Worm (Caenorhabditis elegans) whole organism, L1 larva: ENCODE results near the gene M01E10.3.
A peak's percentile ranks its signal among the peaks of the same experiment; 100 is the strongest.

ENCODE experiments used
- C04F5.9 ChIP-seq: sonication (generic microtip); optimal IDR thresholded peaks from 2 replicates; lab custom pipeline; 2016; ENCODE audit warnings: missing genetic modification characterization, missing compliant biosample characterization
- C16A3.4 ChIP-seq: fragments of 150-350 bp; optimal IDR thresholded peaks from 2 replicates; lab custom pipeline; 2014; ENCODE audit warnings: missing biosample characterization, missing genetic modification characterization
- C34B4.2 ChIP-seq: sonication (generic microtip); optimal IDR thresholded peaks from 2 replicates; lab custom pipeline; 2017; ENCODE audit warnings: mild to moderate bottlenecking, missing genetic modification characterization, missing compliant biosample characterization
- Y116A8C.19 ChIP-seq: sonication (generic microtip); optimal IDR thresholded peaks from 2 replicates; lab custom pipeline; 2016; ENCODE audit warnings: missing compliant biosample characterization, missing genetic modification characterization, borderline replicate concordance
- aly-2 ChIP-seq: fragments of 150-350 bp; optimal IDR thresholded peaks from 2 replicates; lab custom pipeline; 2014; ENCODE audit warnings: missing biosample characterization, missing genetic modification characterization
- ceh-63 ChIP-seq: fragments of 200-800 bp; sonication (Bioruptor generic); optimal IDR thresholded peaks from 2 replicates; lab custom pipeline; 2018; ENCODE audit warnings: mild to moderate bottlenecking, missing genetic modification characterization, missing compliant biosample characterization
- ceh-82 ChIP-seq, 3 experiments: fragments of 150-350 bp in 1 of 3; sonication (generic microtip) in 2 of 3; optimal IDR thresholded peaks; 2 replicates each; lab custom pipeline; 2014 to 2017; ENCODE audit warnings: missing biosample characterization in 3 of 3, missing genetic modification characterization in 3 of 3
- ceh-90 ChIP-seq: sonication (generic microtip); optimal IDR thresholded peaks from 2 replicates; lab custom pipeline; 2016; ENCODE audit warnings: missing genetic modification characterization, missing compliant biosample characterization
- ces-1 ChIP-seq: fragments of 150-350 bp; optimal IDR thresholded peaks from 2 replicates; lab custom pipeline; 2014; ENCODE audit warnings: missing biosample characterization, missing genetic modification reagents, missing genetic modification characterization
- dpl-1 ChIP-seq, 3 experiments: fragments of 150-350 bp in 2 of 3; sonication (generic microtip) in 1 of 3; optimal IDR thresholded peaks; 2 replicates each; lab custom pipeline; 2014 to 2017; ENCODE audit warnings: missing biosample characterization in 3 of 3, missing genetic modification characterization in 3 of 3, missing genetic modification reagents in 3 of 3
- dsc-1 ChIP-seq: sonication (generic microtip); optimal IDR thresholded peaks from 2 replicates; lab custom pipeline; 2016; ENCODE audit warnings: mild to moderate bottlenecking, missing genetic modification characterization, missing compliant biosample characterization
- egl-13 ChIP-seq: sonication (generic microtip); optimal IDR thresholded peaks from 2 replicates; lab custom pipeline; 2016; ENCODE audit warnings: missing genotype, missing genetic modification reagents, missing genetic modification characterization, missing compliant biosample characterization
- egl-27 ChIP-seq, 2 experiments: fragments of 150-350 bp in 1 of 2; sonication (generic microtip); optimal IDR thresholded peaks; 3 replicates each; lab custom pipeline; 2017 to 2018; ENCODE audit warnings: missing biosample characterization in 2 of 2, missing genetic modification characterization in 2 of 2, missing genetic modification reagents in 2 of 2
- ets-5 ChIP-seq: fragments of 200-800 bp; sonication (Bioruptor generic); IDR thresholded peaks from 2 replicates; pipeline ENCODE4 v1.3.6; 2022; ENCODE audit warnings: missing genetic modification characterization, missing compliant biosample characterization
- fkh-10 ChIP-seq: sonication (generic microtip); optimal IDR thresholded peaks from 2 replicates; lab custom pipeline; 2017; ENCODE audit warnings: missing biosample characterization, missing genetic modification reagents, missing genetic modification characterization
- fkh-4 ChIP-seq: sonication (generic microtip); optimal IDR thresholded peaks from 2 replicates; lab custom pipeline; 2016; ENCODE audit warnings: missing compliant biosample characterization, missing genetic modification characterization, borderline replicate concordance
- fkh-8 ChIP-seq: sonication (generic microtip); optimal IDR thresholded peaks from 2 replicates; lab custom pipeline; 2016; ENCODE audit warnings: mild to moderate bottlenecking, missing genetic modification characterization, missing compliant biosample characterization
- grh-1 ChIP-seq: fragments of 200-800 bp; sonication (Bioruptor generic); IDR thresholded peaks from 2 replicates; pipeline ENCODE4 v1.3.6; 2022; ENCODE audit warnings: missing genetic modification reagents, missing genetic modification characterization, missing compliant biosample characterization
- jun-1 ChIP-seq: fragments of 150-350 bp; optimal IDR thresholded peaks from 2 replicates; lab custom pipeline; 2014; ENCODE audit warnings: missing biosample characterization, missing genetic modification reagents, missing genetic modification characterization
- lin-13 ChIP-seq: fragments of 150-350 bp; optimal IDR thresholded peaks from 2 replicates; lab custom pipeline; 2014; ENCODE audit warnings: missing biosample characterization, missing genetic modification reagents, missing genetic modification characterization
- lin-35 ChIP-seq, 2 experiments: fragments of 150-350 bp; optimal IDR thresholded peaks; 2 replicates each; lab custom pipeline; 2014; ENCODE audit warnings: missing biosample characterization in 2 of 2, missing genetic modification characterization in 2 of 2, missing genetic modification reagents in 2 of 2
- lin-39 ChIP-seq: fragments of 150-350 bp; optimal IDR thresholded peaks from 2 replicates; lab custom pipeline; 2014; ENCODE audit warnings: missing biosample characterization, missing genetic modification reagents, missing genetic modification characterization
- mab-9 ChIP-seq: fragments of 200-800 bp; sonication (Bioruptor generic); IDR thresholded peaks from 2 replicates; pipeline ENCODE4 v1.3.6; 2022; ENCODE audit warnings: missing genetic modification reagents, missing genetic modification characterization, missing compliant biosample characterization
- mdl-1 ChIP-seq, 2 experiments: fragments of 150-350 bp; optimal IDR thresholded peaks; 2 replicates each; lab custom pipeline; 2014 to 2017; ENCODE audit warnings: missing biosample characterization in 2 of 2, missing genetic modification characterization in 2 of 2, inconsistent platforms in 1 of 2
- nhr-11 ChIP-seq: fragments of 150-350 bp; optimal IDR thresholded peaks from 2 replicates; lab custom pipeline; 2014; ENCODE audit warnings: missing biosample characterization, missing genetic modification characterization
- nhr-12 ChIP-seq: sonication (generic microtip); optimal IDR thresholded peaks from 2 replicates; lab custom pipeline; 2017; ENCODE audit warnings: missing biosample characterization, missing genetic modification characterization
- nhr-47 ChIP-seq: sonication (generic microtip); optimal IDR thresholded peaks from 2 replicates; lab custom pipeline; 2016; ENCODE audit warnings: mild to moderate bottlenecking, missing genetic modification characterization, moderate library complexity, missing compliant biosample characterization
- nhr-77 ChIP-seq: fragments of 150-350 bp; optimal IDR thresholded peaks from 2 replicates; lab custom pipeline; 2014; ENCODE audit warnings: missing biosample characterization, missing genetic modification characterization
- nhr-85 ChIP-seq: sonication (generic microtip); peaks from one replicate; lab custom pipeline; 2016; ENCODE audit warnings: missing genetic modification characterization, inconsistent platforms, missing compliant biosample characterization
- pag-3 ChIP-seq: sonication (generic microtip); optimal IDR thresholded peaks from 2 replicates; lab custom pipeline; 2017; ENCODE audit warnings: missing genetic modification characterization, mild to moderate bottlenecking, missing compliant biosample characterization, antibody characterized with exemption, borderline replicate concordance; ENCODE audit not compliant: insufficient read depth
- pax-3 ChIP-seq: fragments of 200-800 bp; sonication (Bioruptor generic); optimal IDR thresholded peaks from 2 replicates; lab custom pipeline; 2018; ENCODE audit warnings: mild to moderate bottlenecking, missing genetic modification characterization, moderate library complexity, missing compliant biosample characterization
- pqm-1 ChIP-seq: sonication (generic microtip); optimal IDR thresholded peaks from 3 replicates; lab custom pipeline; 2017; ENCODE audit warnings: missing biosample characterization, missing genetic modification characterization
- skn-1 ChIP-seq: fragments of 150-350 bp; optimal IDR thresholded peaks from 2 replicates; lab custom pipeline; 2014; ENCODE audit warnings: missing biosample characterization, missing genetic modification characterization
- snpc-4 ChIP-seq: fragments of 150-350 bp; optimal IDR thresholded peaks from 2 replicates; lab custom pipeline; 2014; ENCODE audit warnings: missing biosample characterization, missing genetic modification characterization
- sup-37 ChIP-seq: fragments of 200-800 bp; sonication (Bioruptor generic); optimal IDR thresholded peaks from 2 replicates; lab custom pipeline; 2018; ENCODE audit warnings: mild to moderate bottlenecking, missing genetic modification characterization, missing compliant biosample characterization
- swsn-7 ChIP-seq: sonication (generic microtip); optimal IDR thresholded peaks from 2 replicates; lab custom pipeline; 2016; ENCODE audit warnings: missing genetic modification characterization, missing compliant biosample characterization
- tbx-2 ChIP-seq: sonication (generic microtip); optimal IDR thresholded peaks from 2 replicates; lab custom pipeline; 2016; ENCODE audit warnings: missing genetic modification characterization, missing compliant biosample characterization
- unc-30 ChIP-seq: sonication (generic microtip); optimal IDR thresholded peaks from 2 replicates; lab custom pipeline; 2017; ENCODE audit warnings: missing biosample characterization, missing genetic modification characterization
- unc-62 ChIP-seq: fragments of 150-350 bp; optimal IDR thresholded peaks from 2 replicates; lab custom pipeline; 2014; ENCODE audit warnings: missing biosample characterization, missing genetic modification reagents, missing genetic modification characterization
- unc-86 ChIP-seq: sonication (generic microtip); optimal IDR thresholded peaks from 2 replicates; lab custom pipeline; 2016; ENCODE audit warnings: missing genetic modification characterization, missing compliant biosample characterization
- unc-98 ChIP-seq: fragments of 200-800 bp; sonication (Bioruptor generic); IDR thresholded peaks from 2 replicates; pipeline ENCODE4 v1.3.6; 2022; ENCODE audit warnings: missing genetic modification characterization, missing compliant biosample characterization
- vab-15 ChIP-seq: sonication (generic microtip); optimal IDR thresholded peaks from 2 replicates; lab custom pipeline; 2017; ENCODE audit warnings: missing genotype, mild to moderate bottlenecking, missing genetic modification characterization, missing compliant biosample characterization
- xbp-1 ChIP-seq: sonication (generic microtip); optimal IDR thresholded peaks from 2 replicates; lab custom pipeline; 2016; ENCODE audit warnings: missing genetic modification characterization, missing compliant biosample characterization
- zip-4 ChIP-seq: fragments of 200-800 bp; sonication (Bioruptor generic); optimal IDR thresholded peaks from 2 replicates; lab custom pipeline; 2018; ENCODE audit warnings: mild to moderate bottlenecking, missing genetic modification characterization, moderate library complexity, missing compliant biosample characterization
- ztf-11 ChIP-seq, 2 experiments: sonication (generic microtip); optimal IDR thresholded peaks; 2 replicates each; lab custom pipeline; 2016 to 2017; ENCODE audit warnings: missing genetic modification characterization in 2 of 2, missing biosample characterization in 1 of 2, missing compliant biosample characterization in 1 of 2
- ztf-4 ChIP-seq: fragments of 150-350 bp; optimal IDR thresholded peaks from 2 replicates; lab custom pipeline; 2014; ENCODE audit warnings: missing biosample characterization, missing genetic modification characterization

Gene M01E10.3

DNA sequence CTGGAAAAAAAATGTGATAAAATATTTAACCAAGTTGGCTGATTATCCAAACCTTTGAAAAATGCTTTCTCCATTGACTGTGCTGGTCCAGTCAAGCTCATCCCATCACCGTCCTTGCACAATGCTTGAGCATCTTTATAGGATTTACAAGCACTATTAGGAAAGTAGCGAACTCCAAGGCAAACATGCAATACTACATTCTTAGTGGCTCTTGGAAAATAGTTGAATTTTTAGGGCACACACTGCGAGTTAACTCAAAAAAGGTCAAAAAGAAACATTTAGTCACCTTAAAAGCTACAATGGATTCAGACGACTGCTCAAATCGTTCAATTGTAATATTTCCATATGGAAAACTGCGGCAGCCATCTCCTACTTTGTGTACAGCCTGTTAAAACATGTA lies at the start of gene M01E10.3:
Gene M01E10.3, minus strand, starts transcription at position 101 of the 400 bp plus-strand sequence.
- TF ChIP-seq nhr-77 (tag; lab: Kevin White, UChicago) (no peak), swsn-7 (tag; lab: Kevin White, UChicago) (no peak), ceh-90 (tag; lab: Kevin White, UChicago) (no peak), pqm-1 (tag; lab: Kevin White, UChicago) (no peak), nhr-85 (tag; lab: Kevin White, UChicago) (no peak), unc-30 (tag; lab: Kevin White, UChicago) (no peak), ztf-4 (tag; lab: Kevin White, UChicago) (no peak), egl-13 (no peak), aly-2 (tag; lab: Kevin White, UChicago) (no peak), pax-3 (tag; lab: Kevin White, UChicago) (no peak), nhr-12 (tag; lab: Kevin White, UChicago) (no peak), snpc-4 (tag; lab: Kevin White, UChicago) (no peak), sup-37 (GFP tag; lab: Kevin White, UChicago) (no peak), ets-5 (GFP tag; lab: Robert Waterston, UW) (no peak), C16A3.4 (tag; lab: Kevin White, UChicago) (no peak), ztf-11 (tag; optimal IDR thresholded peaks at IDR 0.05; lab: Kevin White, UChicago) (no peak), mab-9 (no peak), mdl-1 (tag; optimal IDR thresholded peaks at IDR 0.05; lab: Kevin White, UChicago) (no peak), zip-4 (GFP tag; lab: Kevin White, UChicago) (no peak), pag-3 (no peak)

DNA sequence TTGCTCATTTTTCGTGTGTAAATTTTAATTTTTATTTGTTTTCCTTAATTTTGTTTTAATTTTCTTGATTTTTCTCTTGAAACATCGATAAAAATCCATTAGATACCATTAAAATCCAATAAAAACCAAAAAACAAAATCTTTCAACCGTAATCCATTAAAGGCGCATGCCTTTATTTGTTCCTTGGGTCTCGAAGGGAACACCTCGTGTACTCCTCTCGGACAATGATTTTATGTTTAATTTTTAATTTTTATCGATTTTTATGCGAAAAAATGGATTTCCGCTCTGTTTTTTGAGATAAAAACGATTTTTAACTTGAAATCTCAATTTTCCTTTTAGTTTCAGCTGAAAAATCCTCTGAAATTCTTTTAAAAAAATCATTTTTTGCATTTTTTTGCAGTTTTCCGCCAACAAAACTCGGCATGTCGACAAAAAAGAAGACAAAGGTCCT lies 47.9 kb upstream of the M01E10.3 start, which contains the start of gene ppk-2:
Gene ppk-2, plus strand, starts transcription at position 401 of the 451 bp plus-strand sequence.
- TF ChIP-seq unc-98 (GFP tag; lab: Robert Waterston, UW) (no peak), fkh-4 (tag; lab: Kevin White, UChicago) (no peak), aly-2 (tag; lab: Kevin White, UChicago) (no peak), egl-13 (no peak), dpl-1 (GFP tag; optimal IDR thresholded peaks at IDR 0.05; lab: Kevin White, UChicago) (no peak), Y116A8C.19 (tag; lab: Kevin White, UChicago) (no peak), tbx-2 (no peak), fkh-10 (no peak)

DNA sequence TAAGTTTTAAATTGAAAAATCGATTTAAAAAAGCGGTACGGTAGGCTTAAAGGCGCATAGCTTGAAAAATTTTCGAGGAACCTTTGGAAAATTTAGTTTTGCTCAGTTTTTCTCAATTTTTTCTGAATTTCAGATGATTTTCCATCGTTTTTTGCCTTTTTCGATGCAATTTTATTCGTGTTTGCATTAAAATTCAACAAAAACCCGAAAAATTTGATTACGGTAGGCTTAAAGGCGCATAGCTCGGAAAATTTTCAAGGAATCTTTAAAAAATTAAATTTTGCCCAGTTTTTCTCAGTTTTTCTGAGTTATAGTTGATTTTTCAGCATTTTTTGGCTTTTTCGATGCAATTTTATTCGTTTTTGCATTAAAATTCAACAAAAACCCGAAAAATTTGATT lies 47.3 kb upstream of the M01E10.3 start:
- no peak for TF ChIP-seq swsn-7 (tag; lab: Kevin White, UChicago)
- no peak for TF ChIP-seq vab-15 (tag; lab: Kevin White, UChicago)
- no peak for TF ChIP-seq grh-1 (GFP tag; lab: Robert Waterston, UW)
- TF ChIP-seq C34B4.2 (tag; lab: Kevin White, UChicago): no peak
- no peak for TF ChIP-seq pqm-1 (tag; lab: Kevin White, UChicago)
- no peak for TF ChIP-seq fkh-10
- TF ChIP-seq dpl-1 (GFP tag; optimal IDR thresholded peaks at IDR 0.05; lab: Kevin White, UChicago): no peak
- TF ChIP-seq ceh-82 (tag; optimal IDR thresholded peaks at IDR 0.05; lab: Kevin White, UChicago): no peak
- no peak for TF ChIP-seq xbp-1 (tag; lab: Kevin White, UChicago)

DNA sequence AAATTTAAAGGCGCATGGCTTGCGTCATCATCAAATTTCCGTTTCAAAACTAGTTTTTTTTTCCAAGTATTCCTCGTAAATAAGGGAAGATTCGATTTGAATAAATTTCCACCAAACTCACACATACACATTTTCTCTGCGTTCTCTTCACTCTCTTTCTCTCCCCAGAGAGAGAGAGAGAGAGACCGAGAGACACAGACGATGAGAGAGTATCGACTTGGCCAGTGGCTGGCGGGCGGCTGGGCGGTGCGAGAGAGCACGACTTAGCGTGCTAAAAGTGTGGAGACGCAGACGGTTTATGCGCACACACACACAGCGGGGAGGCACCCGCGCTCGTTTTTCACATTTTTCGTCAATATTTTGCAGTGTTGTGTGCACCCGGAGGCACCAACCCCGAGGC lies 46.9 kb upstream of the M01E10.3 start:
- TF ChIP-seq zip-4 (GFP tag; lab: Kevin White, UChicago) (no peak), unc-62 (GFP tag; lab: Kevin White, UChicago) (no peak), C04F5.9 (tag; lab: Kevin White, UChicago) (no peak), nhr-11 (tag; lab: Kevin White, UChicago) (peak; percentile 4), unc-30 (tag; lab: Kevin White, UChicago) (no peak), jun-1 (peak; percentile 71), unc-86 (tag; lab: Kevin White, UChicago) (peak; percentile 83), lin-39 (tag; lab: Kevin White, UChicago) (no peak), lin-13 (GFP tag; lab: Kevin White, UChicago) (peak; percentile 76), ces-1 (peak; percentile 86), dsc-1 (tag; lab: Kevin White, UChicago) (peak; percentile 59), lin-35 (GFP tag; optimal IDR thresholded peaks at IDR 0.05; lab: Kevin White, UChicago) (peak; percentile 69 to 74), snpc-4 (tag; lab: Kevin White, UChicago) (no peak), ceh-63 (GFP tag; lab: Kevin White, UChicago) (no peak), tbx-2 (peak; percentile 79), skn-1 (tag; lab: Kevin White, UChicago) (peak; percentile 49), nhr-47 (tag; lab: Kevin White, UChicago) (peak; percentile 89), mab-9 (peak; percentile 74), swsn-7 (tag; lab: Kevin White, UChicago) (peak; percentile 88), C16A3.4 (tag; lab: Kevin White, UChicago) (peak; percentile 54), egl-27 (tag; optimal IDR thresholded peaks at IDR 0.05; lab: Kevin White, UChicago) (peak in 1 of 2 experiments; percentile 53), fkh-8 (tag; lab: Kevin White, UChicago) (peak; percentile 58)
